Fruit fly (Drosophila melanogaster) whole organism, embryonic: ENCODE results near the gene CG42489.

Experiments
- ATbp ChIP-seq: fragments of 200-800 bp; sonication (Bioruptor generic); optimal IDR thresholded peaks from 2 replicates; lab custom pipeline; 2017; ENCODE audit warnings: missing biosample characterization, mild to moderate bottlenecking, missing genetic modification characterization, missing genetic modification reagents
- Abd-B ChIP-seq: fragments of 200-800 bp; sonication (Bioruptor generic); optimal IDR thresholded peaks from 2 replicates; lab custom pipeline; 2018; ENCODE audit warnings: missing biosample characterization, mild to moderate bottlenecking, missing genetic modification characterization, moderate library complexity
- Adf1 ChIP-seq: fragments of 200-800 bp; sonication (Bioruptor generic); IDR thresholded peaks from 2 replicates; pipeline ENCODE4 v1.3.6; 2022; ENCODE audit warnings: missing biosample characterization, missing genetic modification characterization
- B-H1 ChIP-seq: fragments of 200-800 bp; sonication (Bioruptor generic); IDR thresholded peaks from 3 replicates; pipeline ENCODE4 v1.3.6; 2022; ENCODE audit warnings: missing biosample characterization, missing genetic modification characterization
- Bdp1 ChIP-seq: fragments of 200-800 bp; sonication (Bioruptor generic); optimal IDR thresholded peaks from 3 replicates; lab custom pipeline; 2016; ENCODE audit warnings: missing biosample characterization, missing genetic modification characterization
- CG12155 ChIP-seq: fragments of 200-800 bp; sonication (Bioruptor generic); optimal IDR thresholded peaks from 3 replicates; lab custom pipeline; 2016; ENCODE audit warnings: missing biosample characterization, missing genetic modification characterization
- CG12219 ChIP-seq: fragments of 200-800 bp; sonication (Bioruptor generic); optimal IDR thresholded peaks from 3 replicates; lab custom pipeline; 2018; ENCODE audit warnings: missing biosample characterization, mild to moderate bottlenecking, missing genetic modification characterization
- CG1603 ChIP-seq: fragments of 200-800 bp; sonication (Bioruptor generic); optimal IDR thresholded peaks from 2 replicates; lab custom pipeline; 2019; ENCODE audit warnings: missing biosample characterization, mild to moderate bottlenecking, missing genetic modification characterization, moderate library complexity
- CG17186 ChIP-seq: fragments of 200-800 bp; sonication (Bioruptor generic); optimal IDR thresholded peaks from 3 replicates; lab custom pipeline; 2017; ENCODE audit warnings: missing biosample characterization, missing genetic modification reagents, missing genetic modification characterization
- CG18619 ChIP-seq: fragments of 200-800 bp; sonication (Bioruptor generic); optimal IDR thresholded peaks from 3 replicates; lab custom pipeline; 2017; ENCODE audit warnings: missing biosample characterization, mild to moderate bottlenecking, missing genetic modification characterization
- CG2678 ChIP-seq: fragments of 200-800 bp; sonication (Bioruptor generic); optimal IDR thresholded peaks from 3 replicates; lab custom pipeline; 2019; ENCODE audit warnings: missing biosample characterization, mild to moderate bottlenecking, missing genetic modification characterization, moderate library complexity
- CG32532 ChIP-seq: fragments of 200-800 bp; sonication (Bioruptor generic); IDR thresholded peaks from 2 replicates; pipeline ENCODE4 v1.3.6; 2022; ENCODE audit warnings: missing biosample characterization, missing genetic modification characterization
- CG3281 ChIP-seq: fragments of 200-800 bp; sonication (Bioruptor generic); optimal IDR thresholded peaks from 3 replicates; lab custom pipeline; 2017; ENCODE audit warnings: missing biosample characterization, mild to moderate bottlenecking, missing genetic modification characterization
- CG33213 ChIP-seq: fragments of 200-800 bp; sonication (Bioruptor generic); optimal IDR thresholded peaks from 3 replicates; lab custom pipeline; 2016; ENCODE audit warnings: missing biosample characterization, missing genetic modification characterization
- CG3847 ChIP-seq: fragments of 200-800 bp; sonication (Bioruptor generic); IDR thresholded peaks from 2 replicates; pipeline ENCODE4 v1.3.6; 2022; ENCODE audit warnings: missing biosample characterization, missing genetic modification characterization
- CG4282 ChIP-seq: fragments of 200-800 bp; sonication (Bioruptor generic); optimal IDR thresholded peaks from 2 replicates; lab custom pipeline; 2016; ENCODE audit warnings: missing biosample characterization, missing genetic modification characterization
- CG4328 ChIP-seq: fragments of 200-800 bp; sonication (Bioruptor generic); optimal IDR thresholded peaks from 3 replicates; lab custom pipeline; 2017; ENCODE audit warnings: missing biosample characterization, missing genetic modification reagents, missing genetic modification characterization
- CG6791 ChIP-seq: fragments of 200-800 bp; sonication (Bioruptor generic); IDR thresholded peaks from 3 replicates; pipeline ENCODE4 v1.3.6; 2022; ENCODE audit warnings: missing biosample characterization, missing genetic modification characterization; ENCODE audit not compliant: partially characterized antibody
- CG8924 ChIP-seq: fragments of 200-800 bp; optimal IDR thresholded peaks from 3 replicates; lab custom pipeline; 2019; ENCODE audit warnings: missing biosample characterization, mild to moderate bottlenecking, missing genetic modification characterization, moderate library complexity
- Dfd ChIP-seq, 2 experiments: fragments of >200 bp; optimal IDR thresholded peaks; 2 replicates each; lab custom pipeline; 2017; ENCODE audit warnings: missing biosample characterization in 2 of 2, missing genetic modification characterization in 2 of 2
- Dref ChIP-seq: fragments of 200-800 bp; sonication (Bioruptor generic); IDR thresholded peaks from 2 replicates; pipeline ENCODE4 v1.3.6; 2022; ENCODE audit warnings: missing biosample characterization, missing genetic modification characterization
- ERR ChIP-seq: fragments of 200-800 bp; sonication (Bioruptor generic); optimal IDR thresholded peaks from 2 replicates; lab custom pipeline; 2016; ENCODE audit warnings: missing biosample characterization, missing genetic modification characterization
- HLH3B ChIP-seq: fragments of 200-800 bp; sonication (Bioruptor generic); IDR thresholded peaks from 2 replicates; pipeline ENCODE4 v1.3.6; 2022; ENCODE audit warnings: missing biosample characterization, missing genetic modification characterization
- HLH4C ChIP-seq: fragments of 200-800 bp; sonication (Bioruptor generic); IDR thresholded peaks from 3 replicates; pipeline ENCODE4 v1.3.6; 2022; ENCODE audit warnings: missing biosample characterization, missing genetic modification characterization; ENCODE audit not compliant: partially characterized antibody
- Lhr ChIP-seq: fragments of 200-800 bp; sonication (Bioruptor generic); optimal IDR thresholded peaks from 3 replicates; lab custom pipeline; 2017; ENCODE audit warnings: mild to moderate bottlenecking, missing biosample characterization, missing genetic modification reagents, missing genetic modification characterization
- MBD-R2 ChIP-seq: fragments of 200-800 bp; sonication (Bioruptor generic); IDR thresholded peaks from 2 replicates; pipeline ENCODE4 v1.3.6; 2022; ENCODE audit warnings: missing biosample characterization, missing genetic modification characterization
- Max ChIP-seq: fragments of 200-800 bp; sonication (Bioruptor generic); optimal IDR thresholded peaks from 2 replicates; lab custom pipeline; 2016; ENCODE audit warnings: missing biosample characterization, mild to moderate bottlenecking, missing genetic modification characterization
- Myb ChIP-seq: fragments of 200-800 bp; sonication (Bioruptor generic); optimal IDR thresholded peaks from 2 replicates; lab custom pipeline; 2016; ENCODE audit warnings: missing biosample characterization, missing genetic modification characterization
- Opbp ChIP-seq: fragments of 200-800 bp; sonication (Bioruptor generic); IDR thresholded peaks from 3 replicates; pipeline ENCODE4 v1.3.6; 2022; ENCODE audit warnings: missing biosample characterization, missing genetic modification characterization; ENCODE audit not compliant: partially characterized antibody
- Poxn ChIP-seq: fragments of 200-800 bp; sonication (Bioruptor generic); IDR thresholded peaks from 2 replicates; pipeline ENCODE4 v1.3.6; 2022; ENCODE audit warnings: missing biosample characterization, missing genetic modification characterization
- Ptx1 ChIP-seq: fragments of 200-800 bp; sonication (Bioruptor generic); IDR thresholded peaks from 2 replicates; pipeline ENCODE4 v1.3.6; 2022; ENCODE audit warnings: missing biosample characterization, missing genetic modification characterization
- YL-1 ChIP-seq: fragments of 200-800 bp; sonication (Bioruptor generic); optimal IDR thresholded peaks from 3 replicates; lab custom pipeline; 2017; ENCODE audit warnings: missing biosample characterization, mild to moderate bottlenecking, missing genetic modification characterization
- bbx ChIP-seq: fragments of 200-800 bp; sonication (Bioruptor generic); IDR thresholded peaks from 2 replicates; pipeline ENCODE4 v1.3.6; 2022; ENCODE audit warnings: missing biosample characterization, missing genetic modification characterization; ENCODE audit not compliant: partially characterized antibody
- crc ChIP-seq: fragments of 200-800 bp; sonication (Bioruptor generic); optimal IDR thresholded peaks from 2 replicates; lab custom pipeline; 2016; ENCODE audit warnings: missing biosample characterization, missing genetic modification characterization
- crol ChIP-seq: fragments of 200-800 bp; sonication (Bioruptor generic); IDR thresholded peaks from 2 replicates; pipeline ENCODE4 v1.3.6; 2022; ENCODE audit warnings: missing biosample characterization, missing genetic modification characterization
- dm ChIP-seq: fragments of 200-800 bp; sonication (Bioruptor generic); optimal IDR thresholded peaks from 3 replicates; lab custom pipeline; 2016; ENCODE audit warnings: missing biosample characterization, missing genetic modification characterization
- dmrt99B ChIP-seq: fragments of 200-800 bp; sonication (Bioruptor generic); optimal IDR thresholded peaks from 2 replicates; lab custom pipeline; 2018; ENCODE audit warnings: missing biosample characterization, mild to moderate bottlenecking, missing genetic modification characterization, moderate library complexity
- emc ChIP-seq: fragments of 200-800 bp; sonication (Bioruptor generic); optimal IDR thresholded peaks from 2 replicates; lab custom pipeline; 2016; ENCODE audit warnings: missing biosample characterization, missing genetic modification characterization
- gcm ChIP-seq: fragments of 200-800 bp; sonication (Bioruptor generic); optimal IDR thresholded peaks from 2 replicates; lab custom pipeline; 2019; ENCODE audit warnings: missing biosample characterization, mild to moderate bottlenecking, missing genetic modification characterization, moderate library complexity
- mam ChIP-seq: fragments of 200-800 bp; sonication (Bioruptor generic); optimal IDR thresholded peaks from 3 replicates; lab custom pipeline; 2016; ENCODE audit warnings: missing biosample characterization, missing genetic modification characterization
- mld ChIP-seq: fragments of 200-800 bp; sonication (Bioruptor generic); IDR thresholded peaks from 3 replicates; pipeline ENCODE4 v1.3.6; 2022; ENCODE audit warnings: missing biosample characterization, missing genetic modification characterization; ENCODE audit not compliant: partially characterized antibody
- pfk ChIP-seq: fragments of 200-800 bp; sonication (Bioruptor generic); optimal IDR thresholded peaks from 2 replicates; lab custom pipeline; 2018; ENCODE audit warnings: missing biosample characterization, mild to moderate bottlenecking, missing genetic modification characterization, moderate library complexity
- pita ChIP-seq: fragments of 200-800 bp; sonication (Bioruptor generic); optimal IDR thresholded peaks from 2 replicates; lab custom pipeline; 2017; ENCODE audit warnings: missing biosample characterization, mild to moderate bottlenecking, missing genetic modification characterization
- schlank ChIP-seq: fragments of 200-800 bp; sonication (Bioruptor generic); optimal IDR thresholded peaks from 2 replicates; lab custom pipeline; 2018; ENCODE audit warnings: missing biosample characterization, mild to moderate bottlenecking, missing genetic modification characterization
- slou ChIP-seq: fragments of 200-800 bp; sonication (Bioruptor generic); optimal IDR thresholded peaks from 3 replicates; lab custom pipeline; 2016; ENCODE audit warnings: missing biosample characterization, missing genetic modification characterization
- sr ChIP-seq: fragments of 200-800 bp; sonication (Bioruptor generic); IDR thresholded peaks from 3 replicates; pipeline ENCODE4 v1.3.6; 2022; ENCODE audit warnings: missing biosample characterization, missing genetic modification characterization
- ssp ChIP-seq: fragments of 200-800 bp; sonication (Bioruptor generic); IDR thresholded peaks from 2 replicates; pipeline ENCODE4 v1.3.6; 2022; ENCODE audit warnings: missing biosample characterization, missing genetic modification characterization
- tll ChIP-seq, 2 experiments: fragments of 200-800 bp in 1 of 2; fragments of >200 bp in 1 of 2; sonication (Bioruptor generic) in 1 of 2; optimal IDR thresholded peaks; 2 replicates each; lab custom pipeline; 2017 to 2019; ENCODE audit warnings: missing biosample characterization in 2 of 2, missing genetic modification characterization in 2 of 2, mild to moderate bottlenecking in 1 of 2, moderate library complexity in 1 of 2
- zfh1 ChIP-seq: fragments of 200-800 bp; sonication (Bioruptor generic); IDR thresholded peaks from 3 replicates; pipeline ENCODE4 v1.3.6; 2022; ENCODE audit warnings: missing biosample characterization, missing genetic modification characterization

Gene CG42489

dm6 chr3R:8659907-8660660, 5.5 kb upstream of the CG42489 start (continued):
- TF ChIP-seq CG18619 (GFP tag; lab: Kevin White, UChicago) (peak; percentile 21), tll (GFP tag; optimal IDR thresholded peaks at IDR 0.05; lab: Kevin White, UChicago) (peak in 1 of 2 experiments; percentile 20), YL-1 (GFP tag; lab: Kevin White, UChicago) (peak; percentile 90), ERR (GFP tag; lab: Kevin White, UChicago) (peak; percentile 61), CG32532 (GFP tag; lab: Robert Waterston, UW) (peak; percentile 60; the same call in 1 of the 2 replicates), CG4328 (no peak), Poxn (GFP tag; lab: Robert Waterston, UW) (no peak), CG12219 (GFP tag; lab: Kevin White, UChicago) (no peak), gcm (GFP tag; lab: Kevin White, UChicago) (peak; percentile 21), CG6791 (GFP tag; lab: Robert Waterston, UW) (peak; percentile 92), CG2678 (peak; percentile 33), Opbp (GFP tag; lab: Robert Waterston, UW) (peak; percentile 94), CG3847 (GFP tag; lab: Robert Waterston, UW) (peak; percentile 83), Ptx1 (GFP tag; lab: Robert Waterston, UW) (no peak), zfh1 (GFP tag; lab: Robert Waterston, UW) (no peak), Max (GFP tag; lab: Kevin White, UChicago) (peak; percentile 76), Bdp1 (GFP tag; lab: Kevin White, UChicago) (peak; percentile 52), dmrt99B (no peak), B-H1 (no peak), pita (GFP tag; lab: Kevin White, UChicago) (peak; percentile 88), dm (peak; percentile 99), CG17186 (peak; percentile 87), mam (GFP tag; lab: Kevin White, UChicago) (peak; percentile 62), CG8924 (tag; lab: Kevin White, UChicago) (peak; percentile 48), mld (peak; percentile 83), bbx (GFP tag; lab: Robert Waterston, UW) (peak; percentile 96), emc (GFP tag; lab: Kevin White, UChicago) (peak; percentile 37), Adf1 (GFP tag; lab: Robert Waterston, UW) (peak; percentile 66), ATbp (no peak), crol (GFP tag; lab: Robert Waterston, UW) (no peak), pfk (GFP tag; lab: Kevin White, UChicago) (peak; percentile 67), Dfd (GFP tag; optimal IDR thresholded peaks at IDR 0.05; lab: Kevin White, UChicago) (no peak), Dref (GFP tag; lab: Robert Waterston, UW) (peak; percentile 99), CG3281 (GFP tag; lab: Kevin White, UChicago) (peak; percentile 40), schlank (tag; lab: Kevin White, UChicago) (peak; percentile 16), CG12155 (GFP tag; lab: Kevin White, UChicago) (peak; percentile 81), Abd-B (peak; percentile 17), crc (GFP tag; lab: Kevin White, UChicago) (no peak), HLH4C (GFP tag; lab: Robert Waterston, UW) (peak; percentile 88), Myb (GFP tag; lab: Kevin White, UChicago) (peak; percentile 93), sr (no peak), CG1603 (peak; percentile 94), ssp (GFP tag; lab: Robert Waterston, UW) (peak; percentile 55), Lhr (peak; percentile 90), CG33213 (GFP tag; lab: Kevin White, UChicago) (peak; percentile 75), MBD-R2 (peak; percentile 78), slou (GFP tag; lab: Kevin White, UChicago) (peak; percentile 46), CG4282 (GFP tag; lab: Kevin White, UChicago) (peak; percentile 43), HLH3B (GFP tag; lab: Robert Waterston, UW) (no peak)
